Fruit fly (Drosophila melanogaster) whole organism, embryonic: Measurements from ENCODE around the gene RpS28b.

Experiments used
- Bgb ChIP-seq: fragments of 200-800 bp; sonication (Bioruptor generic); IDR thresholded peaks from 2 replicates; pipeline ENCODE4 v1.3.6; 2022; ENCODE audit warnings: missing biosample characterization, missing genetic modification characterization; ENCODE audit not compliant: partially characterized antibody
- CG1024 ChIP-seq: fragments of 200-800 bp; sonication (Bioruptor generic); IDR thresholded peaks from 2 replicates; pipeline ENCODE4 v1.3.6; 2022; ENCODE audit warnings: missing biosample characterization, missing genetic modification characterization
- CG10431 ChIP-seq: fragments of 200-800 bp; sonication (Bioruptor generic); optimal IDR thresholded peaks from 3 replicates; lab custom pipeline; 2018; ENCODE audit warnings: missing biosample characterization, mild to moderate bottlenecking, missing genetic modification characterization
- CG11398 ChIP-seq: fragments of 200-800 bp; sonication (Bioruptor generic); optimal IDR thresholded peaks from 2 replicates; lab custom pipeline; 2016; ENCODE audit warnings: missing biosample characterization, missing genetic modification characterization
- CG12299 ChIP-seq: fragments of 200-800 bp; sonication (Bioruptor generic); optimal IDR thresholded peaks from 2 replicates; lab custom pipeline; 2018; ENCODE audit warnings: missing biosample characterization, mild to moderate bottlenecking, missing genetic modification characterization
- CG15269 ChIP-seq: fragments of 200-800 bp; sonication (Bioruptor generic); optimal IDR thresholded peaks from 2 replicates; lab custom pipeline; 2018; ENCODE audit warnings: missing biosample characterization, mild to moderate bottlenecking, missing genetic modification characterization, moderate library complexity
- CG17361 ChIP-seq: fragments of 200-800 bp; sonication (Bioruptor generic); IDR thresholded peaks from 3 replicates; pipeline ENCODE4 v1.3.6; 2022; ENCODE audit warnings: missing biosample characterization, missing genetic modification characterization
- CG17829 ChIP-seq: fragments of 200-800 bp; optimal IDR thresholded peaks from 2 replicates; lab custom pipeline; 2019; ENCODE audit warnings: missing biosample characterization, mild to moderate bottlenecking, missing genetic modification characterization, moderate library complexity
- CG2712 ChIP-seq: fragments of 200-800 bp; optimal IDR thresholded peaks from 3 replicates; lab custom pipeline; 2019; ENCODE audit warnings: missing biosample characterization, mild to moderate bottlenecking, missing genetic modification characterization, moderate library complexity
- CG33213 ChIP-seq: fragments of 200-800 bp; sonication (Bioruptor generic); optimal IDR thresholded peaks from 3 replicates; lab custom pipeline; 2016; ENCODE audit warnings: missing biosample characterization, missing genetic modification characterization
- CG33557 ChIP-seq: fragments of 200-800 bp; sonication (Bioruptor generic); optimal IDR thresholded peaks from 2 replicates; lab custom pipeline; 2019; ENCODE audit warnings: missing biosample characterization, mild to moderate bottlenecking, missing genetic modification characterization, moderate library complexity
- CG3726 ChIP-seq: fragments of 200-800 bp; sonication (Bioruptor generic); IDR thresholded peaks from 3 replicates; pipeline ENCODE4, ENCODE4 v1.3.6; 2022; ENCODE audit warnings: missing biosample characterization, missing genetic modification characterization
- CG4328 ChIP-seq: fragments of 200-800 bp; sonication (Bioruptor generic); optimal IDR thresholded peaks from 3 replicates; lab custom pipeline; 2017; ENCODE audit warnings: missing biosample characterization, missing genetic modification reagents, missing genetic modification characterization
- CG7745 ChIP-seq: fragments of 200-800 bp; sonication (Bioruptor generic); optimal IDR thresholded peaks from 2 replicates; lab custom pipeline; 2018; ENCODE audit warnings: missing biosample characterization, mild to moderate bottlenecking, missing genetic modification characterization, moderate library complexity
- CG7786 ChIP-seq: fragments of 200-800 bp; sonication (Bioruptor generic); optimal IDR thresholded peaks from 2 replicates; lab custom pipeline; 2016; ENCODE audit warnings: missing biosample characterization, missing genetic modification characterization
- CG8290 ChIP-seq, 3 experiments: fragments of 200-800 bp; sonication (Bioruptor generic); optimal IDR thresholded peaks; 2 replicates each; lab custom pipeline; 2016 to 2019; ENCODE audit warnings: missing biosample characterization in 3 of 3, missing genetic modification characterization in 3 of 3, mild to moderate bottlenecking in 2 of 3, moderate library complexity in 1 of 3
- CG9817 ChIP-seq: fragments of 200-800 bp; sonication (Bioruptor generic); optimal IDR thresholded peaks from 2 replicates; lab custom pipeline; 2018; ENCODE audit warnings: missing biosample characterization, mild to moderate bottlenecking, missing genetic modification characterization, moderate library complexity
- CrebB ChIP-seq: fragments of 200-800 bp; sonication (Bioruptor generic); optimal IDR thresholded peaks from 3 replicates; lab custom pipeline; 2018; ENCODE audit warnings: missing biosample characterization, mild to moderate bottlenecking, missing genetic modification characterization
- D19A ChIP-seq: fragments of 200-800 bp; optimal IDR thresholded peaks from 3 replicates; lab custom pipeline; 2019; ENCODE audit warnings: missing biosample characterization, mild to moderate bottlenecking, missing genetic modification characterization, moderate library complexity
- Dbx ChIP-seq: fragments of 200-800 bp; sonication (Bioruptor generic); IDR thresholded peaks from 3 replicates; pipeline ENCODE4 v1.3.6; 2022; ENCODE audit warnings: missing biosample characterization, missing genetic modification characterization
- Dll ChIP-seq: fragments of 200-800 bp; sonication (Bioruptor generic); IDR thresholded peaks from 4 replicates; pipeline ENCODE4 v1.3.6; 2022; ENCODE audit warnings: missing biosample characterization, missing genetic modification characterization; ENCODE audit not compliant: partially characterized antibody
- E2f2 ChIP-seq: fragments of 200-800 bp; sonication (Bioruptor generic); IDR thresholded peaks from 2 replicates; pipeline ENCODE4 v1.3.6; 2022; ENCODE audit warnings: missing biosample characterization, missing genetic modification characterization
- GATAe ChIP-seq: fragments of 200-800 bp; sonication (Bioruptor generic); conservative IDR thresholded peaks from 2 replicates; pipeline ENCODE4 v1.3.6; 2022; ENCODE audit warnings: missing biosample characterization, missing genetic modification characterization
- HHEX ChIP-seq: fragments of 200-800 bp; sonication (Bioruptor generic); optimal IDR thresholded peaks from 3 replicates; lab custom pipeline; 2017; ENCODE audit warnings: missing biosample characterization, mild to moderate bottlenecking, missing genetic modification characterization, missing genetic modification reagents
- Hmr ChIP-seq: fragments of 200-800 bp; sonication (Bioruptor generic); optimal IDR thresholded peaks from 3 replicates; lab custom pipeline; 2017; ENCODE audit warnings: mild to moderate bottlenecking, missing biosample characterization, missing genetic modification reagents, missing genetic modification characterization
- Hsf ChIP-seq: fragments of 200-800 bp; sonication (Bioruptor generic); optimal IDR thresholded peaks from 3 replicates; lab custom pipeline; 2016; ENCODE audit warnings: missing biosample characterization, missing genetic modification characterization
- Med ChIP-seq: fragments of 200-800 bp; sonication (Bioruptor generic); peaks from one replicate; lab custom pipeline; 2016; ENCODE audit warnings: missing biosample characterization, missing genetic modification characterization, mild to moderate bottlenecking, inconsistent platforms, moderate library complexity
- NC2α ChIP-seq: fragments of 200-800 bp; sonication (Bioruptor generic); optimal IDR thresholded peaks from 2 replicates; lab custom pipeline; 2016; ENCODE audit warnings: missing biosample characterization, missing genetic modification characterization
- NFAT ChIP-seq: fragments of 200-800 bp; sonication (Bioruptor generic); IDR thresholded peaks from 2 replicates; pipeline ENCODE4 v1.3.6; 2022; ENCODE audit warnings: missing biosample characterization, missing genetic modification characterization
- Nf-YA ChIP-seq: fragments of 200-800 bp; sonication (Bioruptor generic); IDR thresholded peaks from 2 replicates; pipeline ENCODE4 v1.3.6; 2022; ENCODE audit warnings: missing biosample characterization, missing genetic modification characterization
- Nf-YC ChIP-seq: fragments of 200-800 bp; optimal IDR thresholded peaks from 3 replicates; lab custom pipeline; 2019; ENCODE audit warnings: missing biosample characterization, mild to moderate bottlenecking, missing genetic modification characterization, moderate library complexity
- Oaz ChIP-seq: fragments of 200-800 bp; sonication (Bioruptor generic); IDR thresholded peaks from 2 replicates; pipeline ENCODE4 v1.3.6; 2022; ENCODE audit warnings: missing biosample characterization, missing genetic modification characterization
- ab ChIP-seq: fragments of 200-800 bp; sonication (Bioruptor generic); optimal IDR thresholded peaks from 2 replicates; lab custom pipeline; 2016; ENCODE audit warnings: missing biosample characterization, missing genetic modification characterization
- bbx ChIP-seq: fragments of 200-800 bp; sonication (Bioruptor generic); IDR thresholded peaks from 2 replicates; pipeline ENCODE4 v1.3.6; 2022; ENCODE audit warnings: missing biosample characterization, missing genetic modification characterization; ENCODE audit not compliant: partially characterized antibody
- cwo ChIP-seq: fragments of 200-800 bp; sonication (Bioruptor generic); optimal IDR thresholded peaks from 3 replicates; lab custom pipeline; 2017; ENCODE audit warnings: missing biosample characterization, missing genetic modification characterization, mild to moderate bottlenecking, moderate library complexity, missing genetic modification reagents
- dati ChIP-seq: fragments of 200-800 bp; sonication (Bioruptor generic); IDR thresholded peaks from 2 replicates; pipeline ENCODE4 v1.3.6; 2022; ENCODE audit warnings: missing biosample characterization, missing genetic modification characterization
- emc ChIP-seq: fragments of 200-800 bp; sonication (Bioruptor generic); optimal IDR thresholded peaks from 2 replicates; lab custom pipeline; 2016; ENCODE audit warnings: missing biosample characterization, missing genetic modification characterization
- fd3F ChIP-seq: fragments of 200-800 bp; sonication (Bioruptor generic); optimal IDR thresholded peaks from 2 replicates; lab custom pipeline; 2018; ENCODE audit warnings: missing biosample characterization, mild to moderate bottlenecking, missing genetic modification characterization, moderate library complexity
- hb ChIP-seq: fragments of 200-800 bp; sonication (Bioruptor generic); IDR thresholded peaks from 3 replicates; pipeline ENCODE4 v1.3.6; 2022; ENCODE audit warnings: missing biosample characterization, missing genetic modification characterization; ENCODE audit not compliant: partially characterized antibody
- her ChIP-seq: fragments of 200-800 bp; sonication (Bioruptor generic); optimal IDR thresholded peaks from 2 replicates; lab custom pipeline; 2016; ENCODE audit warnings: missing biosample characterization, missing genetic modification characterization
- jigr1 ChIP-seq: fragments of 200-800 bp; sonication (Bioruptor generic); IDR thresholded peaks from 3 replicates; pipeline ENCODE4 v1.3.6; 2022; ENCODE audit warnings: missing biosample characterization, missing genetic modification characterization
- pan ChIP-seq, 4 experiments: fragments of >200 bp in 3 of 4; fragments of 200-800 bp in 1 of 4; sonication (Bioruptor generic) in 1 of 4; optimal IDR thresholded peaks in 3 of 4; IDR thresholded peaks in 1 of 4; 2 replicates each; pipeline versions ENCODE4 v1.3.6 to Lab custom; 2017 to 2022; ENCODE audit warnings: missing biosample characterization in 2 of 4, missing genetic modification characterization in 2 of 4, mixed read lengths in 1 of 4
- pho ChIP-seq: fragments of 200-800 bp; sonication (Bioruptor generic); optimal IDR thresholded peaks from 2 replicates; lab custom pipeline; 2016; ENCODE audit warnings: missing biosample characterization, missing genetic modification characterization
- row ChIP-seq: fragments of 200-800 bp; sonication (Bioruptor generic); IDR thresholded peaks from 3 replicates; pipeline ENCODE4 v1.3.6; 2022; ENCODE audit warnings: missing biosample characterization, missing genetic modification characterization
- sim ChIP-seq: fragments of 200-800 bp; sonication (Bioruptor generic); IDR thresholded peaks from 2 replicates; pipeline ENCODE4 v1.3.6; 2022; ENCODE audit warnings: missing biosample characterization, missing genetic modification characterization
- slbo ChIP-seq: fragments of 200-800 bp; sonication (Bioruptor generic); IDR thresholded peaks from 2 replicates; pipeline ENCODE4 v1.3.6; 2022; ENCODE audit warnings: missing biosample characterization, missing genetic modification characterization
- stc ChIP-seq: fragments of 200-800 bp; sonication (Bioruptor generic); IDR thresholded peaks from 2 replicates; pipeline ENCODE4 v1.3.6; 2022; ENCODE audit warnings: missing biosample characterization, missing genetic modification characterization
- sug ChIP-seq: fragments of 200-800 bp; optimal IDR thresholded peaks from 2 replicates; lab custom pipeline; 2019; ENCODE audit warnings: missing biosample characterization, mild to moderate bottlenecking, missing genetic modification characterization, moderate library complexity
- trh ChIP-seq: fragments of 200-800 bp; sonication (Bioruptor generic); optimal IDR thresholded peaks from 2 replicates; lab custom pipeline; 2016; ENCODE audit warnings: missing biosample characterization, missing genetic modification characterization

RpS28b gene

DNA sequence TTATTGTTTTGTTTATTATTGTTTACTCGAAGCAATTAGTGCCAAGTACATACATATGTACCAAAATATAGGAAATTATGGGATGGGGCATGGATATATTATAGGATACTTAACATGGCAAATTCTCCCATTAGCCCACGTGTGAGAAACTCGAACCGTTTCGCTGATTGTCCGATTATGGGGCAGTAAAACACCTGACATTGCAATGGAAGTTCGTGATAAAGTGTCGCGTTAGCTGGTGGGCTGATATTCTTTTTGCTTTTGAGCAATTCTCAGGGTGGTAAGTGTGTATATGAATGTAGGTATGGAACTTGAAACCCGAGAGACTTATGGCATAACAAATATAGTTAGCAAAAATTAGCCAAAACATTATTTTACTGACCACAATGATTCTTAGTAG is 23.6 kb downstream of the RpS28b start (continued):
- no peak for TF ChIP-seq Bgb (GFP tag; lab: Robert Waterston, UW)
- TF ChIP-seq CrebB (tag; lab: Kevin White, UChicago), result peak; percentile 4
- no peak for TF ChIP-seq CG12299 (tag; lab: Kevin White, UChicago)
- TF ChIP-seq Dll (GFP tag; lab: Robert Waterston, UW), result no peak
- no peak for TF ChIP-seq bbx
- no peak for TF ChIP-seq pan (optimal IDR thresholded peaks at IDR 0.05; lab: Kevin White, UChicago)
- no peak for TF ChIP-seq pan (GFP tag; optimal IDR thresholded peaks at IDR 0.05 in 1 of 2, IDR thresholded peaks at IDR 0.05 in 1 of 2)
- TF ChIP-seq her (GFP tag; lab: Kevin White, UChicago), result no peak
- TF ChIP-seq CG7786 (GFP tag; lab: Kevin White, UChicago), result no peak
- TF ChIP-seq CG33213 (GFP tag; lab: Kevin White, UChicago), result no peak
- TF ChIP-seq dati, result no peak
- TF ChIP-seq hb (GFP tag; lab: Robert Waterston, UW), result no peak
- no peak for TF ChIP-seq CG3726 (GFP tag; lab: Robert Waterston, UW)
- no peak for TF ChIP-seq CG17361 (GFP tag; lab: Robert Waterston, UW)
- no peak for TF ChIP-seq trh (GFP tag; lab: Kevin White, UChicago)
- TF ChIP-seq CG8290 (GFP tag; optimal IDR thresholded peaks at IDR 0.05; lab: Kevin White, UChicago), result no peak
- TF ChIP-seq CG8290 (tag; optimal IDR thresholded peaks at IDR 0.05; lab: Kevin White, UChicago), result peak in 1 of 2 experiments; percentile 47
- no peak for TF ChIP-seq CG10431 (GFP tag; lab: Kevin White, UChicago)
- peak; percentile 60 for TF ChIP-seq sug (tag; lab: Kevin White, UChicago)
- TF ChIP-seq cwo (GFP tag; lab: Kevin White, UChicago), result no peak
- TF ChIP-seq pho (GFP tag; lab: Kevin White, UChicago), result no peak
- TF ChIP-seq fd3F (GFP tag; lab: Kevin White, UChicago), result peak; percentile 14
- TF ChIP-seq CG2712 (tag; lab: Kevin White, UChicago), result no peak
- TF ChIP-seq Hmr (GFP tag; lab: Kevin White, UChicago), result peak; percentile 11
- no peak for TF ChIP-seq CG11398
- no peak for TF ChIP-seq ab
- peak; percentile 26 for TF ChIP-seq CG15269 (tag; lab: Kevin White, UChicago)
- TF ChIP-seq NC2α (GFP tag; lab: Kevin White, UChicago), result no peak
- TF ChIP-seq CG1024 (GFP tag; lab: Robert Waterston, UW), result no peak
- no peak for TF ChIP-seq stc (GFP tag; lab: Robert Waterston, UW)
- TF ChIP-seq Nf-YC (tag; lab: Kevin White, UChicago), result no peak

DNA sequence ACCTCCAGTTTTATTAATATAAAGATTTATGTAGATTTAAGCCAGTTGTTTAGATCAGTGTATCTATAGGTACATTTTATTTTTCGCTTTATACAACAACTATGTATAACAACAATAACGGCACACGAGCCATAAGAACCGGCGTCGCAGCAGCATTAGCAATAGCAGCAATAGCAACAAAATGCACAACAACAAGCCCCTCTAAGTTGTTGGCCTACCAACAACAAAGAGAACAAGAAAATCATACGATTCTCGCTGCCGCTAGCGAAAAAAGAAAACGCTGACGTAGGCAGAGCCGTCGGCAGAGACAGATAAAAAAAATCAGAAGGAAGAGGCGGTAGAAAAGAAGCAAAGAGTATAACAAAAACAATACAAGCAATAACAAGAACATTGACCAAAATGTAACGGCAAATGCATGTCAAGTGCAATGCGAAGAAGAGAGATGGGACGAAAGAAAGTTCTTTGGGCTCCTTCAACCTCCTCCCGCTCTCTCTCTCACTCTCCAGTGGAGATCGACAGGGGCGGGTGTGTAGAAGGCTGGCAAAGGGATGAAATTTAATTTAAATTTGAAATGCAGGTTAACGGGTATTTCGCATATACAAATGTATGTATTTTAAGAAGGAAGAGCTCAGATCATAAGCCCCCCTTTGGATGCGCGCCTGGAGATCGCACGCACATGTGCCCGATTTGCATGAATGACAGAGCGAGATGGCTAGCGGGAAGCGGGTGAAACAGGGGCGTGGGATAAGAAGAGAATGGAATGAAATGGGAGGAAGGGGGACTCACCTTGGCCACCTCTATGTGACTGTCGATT is 24.5 kb downstream of the RpS28b start:
- TF ChIP-seq Hsf (GFP tag; lab: Kevin White, UChicago) (peak; percentile 99), sim (GFP tag; lab: Robert Waterston, UW) (peak; percentile 98), emc (GFP tag; lab: Kevin White, UChicago) (peak; percentile 96), CG4328 (peak; percentile 75), CG2712 (tag; lab: Kevin White, UChicago) (peak; percentile 99), Nf-YA (peak; percentile 94), CG17829 (tag; lab: Kevin White, UChicago) (peak; percentile 98), GATAe (peak; percentile 86), CG9817 (tag; lab: Kevin White, UChicago) (peak; percentile 95), CG7745 (tag; lab: Kevin White, UChicago) (peak; percentile 91), Oaz (GFP tag; lab: Robert Waterston, UW) (peak; percentile 92), slbo (GFP tag; lab: Robert Waterston, UW) (peak; percentile 100), CG33557 (GFP tag; lab: Kevin White, UChicago) (peak; percentile 94), E2f2 (GFP tag; lab: Robert Waterston, UW) (peak; percentile 83), jigr1 (GFP tag; lab: Robert Waterston, UW) (peak; percentile 97), HHEX (GFP tag; lab: Kevin White, UChicago) (peak; percentile 98), row (peak; percentile 98), Dbx (GFP tag; lab: Robert Waterston, UW) (peak; percentile 98), Med (peak; percentile 100), NFAT (GFP tag; lab: Robert Waterston, UW) (peak; percentile 99), D19A (tag; lab: Kevin White, UChicago) (peak; percentile 95)
